Fruit fly (Drosophila melanogaster) whole organism, adult: ENCODE measurements around the gene CG42728.

Source experiments
- CG12768 ChIP-seq: fragments of 200-800 bp; sonication (Bioruptor generic); optimal IDR thresholded peaks from 2 replicates; lab custom pipeline; 2017; ENCODE audit warnings: missing biosample characterization, missing genetic modification characterization, mild to moderate bottlenecking, moderate library complexity, missing genetic modification reagents
- CG14711 ChIP-seq: fragments of 200-800 bp; sonication (Bioruptor generic); optimal IDR thresholded peaks from 2 replicates; lab custom pipeline; 2018; ENCODE audit warnings: missing biosample characterization, mild to moderate bottlenecking, missing genetic modification characterization, moderate library complexity
- CG1620 ChIP-seq: fragments of 200-800 bp; sonication (Bioruptor generic); optimal IDR thresholded peaks from 2 replicates; lab custom pipeline; 2016; ENCODE audit warnings: missing biosample characterization, missing genetic modification characterization
- CG5204 ChIP-seq: fragments of 200-800 bp; sonication (Bioruptor generic); optimal IDR thresholded peaks from 2 replicates; lab custom pipeline; 2016; ENCODE audit warnings: missing biosample characterization, missing genetic modification characterization
- CG7045 ChIP-seq: fragments of 200-800 bp; sonication (Bioruptor generic); optimal IDR thresholded peaks from 2 replicates; lab custom pipeline; 2017; ENCODE audit warnings: missing biosample characterization, mild to moderate bottlenecking, missing genetic modification characterization
- CG7101 ChIP-seq: fragments of 200-800 bp; sonication (Bioruptor generic); optimal IDR thresholded peaks from 2 replicates; lab custom pipeline; 2018; ENCODE audit warnings: missing biosample characterization, mild to moderate bottlenecking, missing genetic modification characterization, moderate library complexity
- Clk ChIP-seq: fragments of 200-800 bp; sonication (Bioruptor generic); optimal IDR thresholded peaks from 2 replicates; lab custom pipeline; 2017; ENCODE audit warnings: missing biosample characterization, missing genetic modification characterization
- Crg-1 ChIP-seq: fragments of 200-800 bp; sonication (Bioruptor generic); optimal IDR thresholded peaks from 2 replicates; lab custom pipeline; 2016; ENCODE audit warnings: missing biosample characterization, missing genetic modification characterization
- Hr96 ChIP-seq: fragments of 200-800 bp; sonication (Bioruptor generic); optimal IDR thresholded peaks from 2 replicates; lab custom pipeline; 2016; ENCODE audit warnings: missing biosample characterization, missing genetic modification characterization
- Mnt ChIP-seq: fragments of 200-800 bp; sonication (Bioruptor generic); optimal IDR thresholded peaks from 2 replicates; lab custom pipeline; 2016; ENCODE audit warnings: missing biosample characterization, mild to moderate bottlenecking, missing genetic modification characterization
- bab1 ChIP-seq: fragments of 200-800 bp; sonication (Bioruptor generic); optimal IDR thresholded peaks from 3 replicates; lab custom pipeline; 2019; ENCODE audit warnings: missing biosample characterization, mild to moderate bottlenecking, missing genetic modification characterization, moderate library complexity
- cic ChIP-seq: fragments of 200-800 bp; sonication (Bioruptor generic); optimal IDR thresholded peaks from 2 replicates; lab custom pipeline; 2017; ENCODE audit warnings: missing biosample characterization, mild to moderate bottlenecking, missing genetic modification characterization, moderate library complexity
- cnc ChIP-seq, 2 experiments: fragments of >200 bp; optimal IDR thresholded peaks; 2 replicates each; lab custom pipeline; 2017
- kay ChIP-seq: fragments of 200-800 bp; sonication (Bioruptor generic); peaks from one replicate; lab custom pipeline; 2016; ENCODE audit warnings: missing biosample characterization, missing genetic modification characterization, borderline replicate concordance
- ovo ChIP-seq: fragments of 200-800 bp; sonication (Bioruptor generic); optimal IDR thresholded peaks from 2 replicates; lab custom pipeline; 2016; ENCODE audit warnings: missing biosample characterization, missing genetic modification characterization
- pad ChIP-seq: fragments of 200-800 bp; sonication (Bioruptor generic); optimal IDR thresholded peaks from 3 replicates; lab custom pipeline; 2017; ENCODE audit warnings: missing biosample characterization, missing genetic modification characterization, mild to moderate bottlenecking, moderate library complexity, missing genetic modification reagents
- tj ChIP-seq: fragments of 200-800 bp; sonication (Bioruptor generic); optimal IDR thresholded peaks from 3 replicates; lab custom pipeline; 2017; ENCODE audit warnings: missing biosample characterization, mild to moderate bottlenecking, missing genetic modification characterization, moderate library complexity
- toe ChIP-seq: fragments of 200-800 bp; sonication (Bioruptor generic); optimal IDR thresholded peaks from 2 replicates; lab custom pipeline; 2016; ENCODE audit warnings: missing biosample characterization, missing genetic modification characterization

Gene CG42728

DNA sequence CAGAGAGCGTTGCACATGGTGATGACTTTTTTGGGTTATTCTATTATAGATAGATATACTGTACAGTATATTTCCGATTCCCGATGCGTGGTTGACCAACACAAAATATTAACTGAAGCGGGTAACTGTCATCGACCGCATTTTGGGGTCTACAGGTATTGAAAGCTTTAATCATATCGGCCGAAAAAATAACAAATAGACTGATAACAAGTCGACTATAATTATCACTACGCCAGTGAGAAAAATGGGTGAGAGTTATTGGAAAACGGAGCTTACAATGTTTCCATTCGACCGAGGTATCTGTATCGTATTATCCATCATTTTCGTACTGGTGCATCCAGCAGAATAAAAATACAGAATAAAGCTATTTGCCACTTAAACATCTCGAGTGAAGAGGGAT lies 9.7 kb downstream of the CG42728 start:
- no peak for TF ChIP-seq Hr96 (GFP tag; lab: Kevin White, UChicago)
- peak; percentile 35 for TF ChIP-seq Mnt (GFP tag; lab: Kevin White, UChicago)
- peak; percentile 33 for TF ChIP-seq cic (GFP tag; lab: Kevin White, UChicago)
- TF ChIP-seq kay (GFP tag; lab: Kevin White, UChicago), result peak; percentile 8
- TF ChIP-seq CG5204 (GFP tag; lab: Kevin White, UChicago), result no peak

DNA sequence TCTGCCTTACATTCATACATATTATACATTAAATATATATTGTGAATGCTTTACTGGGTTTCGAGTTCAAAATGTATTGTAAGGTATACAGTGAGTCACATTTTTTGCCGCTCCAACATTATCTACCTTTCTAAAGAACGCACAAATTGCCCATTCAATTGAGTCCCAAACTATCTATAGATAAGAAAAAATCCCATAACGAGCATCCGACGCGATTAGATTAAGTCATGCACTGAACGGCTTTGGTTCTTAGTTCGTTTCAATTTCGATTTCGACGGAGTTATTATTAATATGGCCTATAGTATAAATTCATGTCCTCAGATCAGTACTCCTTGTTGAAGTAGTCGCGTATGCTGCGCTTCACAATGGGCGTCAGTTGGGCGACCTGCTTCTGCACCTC lies 10.5 kb downstream of the CG42728 start:
- TF ChIP-seq CG5204 (GFP tag; lab: Kevin White, UChicago) (no peak), cic (GFP tag; lab: Kevin White, UChicago) (peak; percentile 12), cnc (optimal IDR thresholded peaks at IDR 0.05; lab: Kevin White, UChicago) (no peak), CG1620 (GFP tag; lab: Kevin White, UChicago) (no peak), kay (GFP tag; lab: Kevin White, UChicago) (peak; percentile 50), CG7101 (no peak)

- TF ChIP-seq cnc (optimal IDR thresholded peaks at IDR 0.05; lab: Kevin White, UChicago), result no peak
- TF ChIP-seq Mnt (GFP tag; lab: Kevin White, UChicago), result no peak
Observed at dm6 chr3L:15516956-15517355, 11.0 kb downstream of the CG42728 start, which contains the start of gene CG13454. Gene CG13454 (minus strand): TSS chr3L:15517056.

dm6 chr3L:15516440-15516839 lies 11.6 kb downstream of the CG42728 start:
- TF ChIP-seq CG5204 (GFP tag; lab: Kevin White, UChicago) (no peak), tj (GFP tag; lab: Kevin White, UChicago) (no peak), CG7045 (GFP tag; lab: Kevin White, UChicago) (no peak), ovo (no peak), CG1620 (GFP tag; lab: Kevin White, UChicago) (no peak), toe (no peak), CG7101 (no peak), bab1 (GFP tag; lab: Kevin White, UChicago) (no peak), Crg-1 (GFP tag; lab: Kevin White, UChicago) (no peak), CG12768 (no peak), Clk (GFP tag; lab: Kevin White, UChicago) (no peak), Hr96 (GFP tag; lab: Kevin White, UChicago) (no peak), cic (GFP tag; lab: Kevin White, UChicago) (no peak), kay (GFP tag; lab: Kevin White, UChicago) (no peak), Mnt (GFP tag; lab: Kevin White, UChicago) (no peak), cnc (optimal IDR thresholded peaks at IDR 0.05; lab: Kevin White, UChicago) (no peak)

- TF ChIP-seq cnc (optimal IDR thresholded peaks at IDR 0.05; lab: Kevin White, UChicago), result peak in 1 of 2 experiments; percentile 59
- peak; percentile 99 for TF ChIP-seq cic (GFP tag; lab: Kevin White, UChicago)
- no peak for TF ChIP-seq ovo
- TF ChIP-seq Mnt (GFP tag; lab: Kevin White, UChicago), result peak; percentile 82
- TF ChIP-seq CG12768, result no peak
- TF ChIP-seq tj (GFP tag; lab: Kevin White, UChicago), result peak; percentile 26
- TF ChIP-seq Clk (GFP tag; lab: Kevin White, UChicago), result no peak
- peak; percentile 91 for TF ChIP-seq kay (GFP tag; lab: Kevin White, UChicago)
- TF ChIP-seq Crg-1 (GFP tag; lab: Kevin White, UChicago), result no peak
- no peak for TF ChIP-seq pad (GFP tag; lab: Kevin White, UChicago)
Observed at dm6 chr3L:15514814-15515495, 13.0 kb downstream of the CG42728 start.

- TF ChIP-seq Hr96 (GFP tag; lab: Kevin White, UChicago), result no peak
- TF ChIP-seq tj (GFP tag; lab: Kevin White, UChicago), result peak; percentile 58
- TF ChIP-seq Mnt (GFP tag; lab: Kevin White, UChicago), result peak; percentile 98
- no peak for TF ChIP-seq CG7101
Observed at dm6 chr3L:15514405-15514804, 13.6 kb downstream of the CG42728 start.

DNA sequence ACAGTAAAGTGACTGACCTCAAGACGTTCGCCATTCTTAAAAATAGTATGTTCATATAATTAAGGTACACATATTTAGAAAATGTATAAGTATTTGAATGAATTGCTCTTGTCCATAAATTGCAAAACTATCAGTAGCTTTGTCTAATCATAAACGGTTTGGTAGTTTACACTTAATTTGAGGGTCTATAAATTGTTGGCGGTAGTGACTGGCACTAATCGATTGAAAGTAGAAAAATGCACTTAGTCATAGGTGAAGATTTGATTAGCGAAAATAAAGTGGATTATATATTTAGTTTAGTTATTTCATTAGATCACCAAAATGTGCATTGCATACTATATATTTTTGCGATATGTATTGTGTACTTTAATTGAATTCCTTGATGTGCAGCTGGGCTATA lies 14.3 kb downstream of the CG42728 start:
- TF ChIP-seq CG14711 (tag; lab: Kevin White, UChicago), result no peak
- peak in 1 of 2 experiments; percentile 63 for TF ChIP-seq cnc (optimal IDR thresholded peaks at IDR 0.05; lab: Kevin White, UChicago)
- TF ChIP-seq kay (GFP tag; lab: Kevin White, UChicago), result peak; percentile 66

DNA sequence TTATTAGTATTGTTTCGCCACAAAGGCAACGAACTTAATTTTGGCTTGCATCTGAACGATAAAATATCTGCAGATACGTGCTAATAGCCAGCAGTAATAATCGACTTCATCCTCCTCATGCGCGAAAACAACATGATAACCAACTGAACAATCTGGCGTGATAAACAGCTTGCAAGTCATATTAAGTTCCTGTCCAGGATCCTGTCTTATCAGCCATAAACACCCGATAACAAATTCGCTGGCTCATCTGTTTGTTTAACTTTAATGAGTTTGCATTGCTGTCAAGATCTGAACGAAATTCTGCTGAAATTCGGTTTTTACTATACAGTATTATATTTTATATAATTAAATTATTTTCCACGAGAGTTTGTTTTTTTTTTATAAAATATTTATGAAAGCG lies 14.7 kb downstream of the CG42728 start:
- TF ChIP-seq CG7101 (no peak), tj (GFP tag; lab: Kevin White, UChicago) (peak; percentile 78), cnc (optimal IDR thresholded peaks at IDR 0.05; lab: Kevin White, UChicago) (peak in 1 of 2 experiments; percentile 64)
